Worm (Caenorhabditis elegans): ENCODE measurements around the gene algn-1.

- TF ChIP-seq F13C5.2 (tag; optimal IDR thresholded peaks at IDR 0.05) (no peak), tra-4 (tag; optimal IDR thresholded peaks at IDR 0.05) (no peak), ama-1 (optimal IDR thresholded peaks at IDR 0.05) (no peak), pes-1 (GFP tag; IDR thresholded peaks at IDR 0.05) (no peak), hmg-4 (GFP tag; optimal IDR thresholded peaks at IDR 0.05) (no peak), scrt-1 (GFP tag; IDR thresholded peaks at IDR 0.05) (no peak), hmbx-1 (tag; optimal IDR thresholded peaks at IDR 0.05) (no peak), sea-1 (GFP tag; conservative IDR thresholded peaks at IDR 0.05) (no peak), ceh-36 (tag; optimal IDR thresholded peaks at IDR 0.05) (no peak), flt-1 (GFP tag; IDR thresholded peaks at IDR 0.05) (no peak), tbx-11 (GFP tag; IDR thresholded peaks at IDR 0.05) (no peak), hnd-1 (tag; optimal IDR thresholded peaks at IDR 0.05) (no peak)
These were observed 48.5 kb upstream of the algn-1 start for ce11 chrIII:6411430-6411829.

All from whole organism, early embryonic.